Worm (Caenorhabditis elegans) whole organism, L4 larva: ENCODE results near the gene T09A5.5.

Experiments used
- F49E8.2 ChIP-seq: sonication (generic microtip); optimal IDR thresholded peaks from 2 replicates; lab custom pipeline; 2016; ENCODE audit warnings: missing compliant biosample characterization, mild to moderate bottlenecking, missing genetic modification characterization, borderline replicate concordance
- T20F7.1 ChIP-seq: fragments of 200-800 bp; sonication (Bioruptor generic); optimal IDR thresholded peaks from 2 replicates; lab custom pipeline; 2018; ENCODE audit warnings: mild to moderate bottlenecking, missing genetic modification characterization, missing compliant biosample characterization
- ZK546.5 ChIP-seq, 2 experiments: sonication (generic microtip); optimal IDR thresholded peaks; 2 replicates each; lab custom pipeline; 2017; ENCODE audit warnings: missing biosample characterization in 2 of 2, missing genetic modification characterization in 2 of 2
- aly-2 ChIP-seq: sonication (generic microtip); optimal IDR thresholded peaks from 2 replicates; lab custom pipeline; 2018; ENCODE audit warnings: missing biosample characterization, missing genetic modification characterization
- ceh-28 ChIP-seq: fragments of 150-350 bp; optimal IDR thresholded peaks from 2 replicates; lab custom pipeline; 2014; ENCODE audit warnings: missing biosample characterization, missing genetic modification reagents, missing genetic modification characterization
- ces-1 ChIP-seq: fragments of 150-350 bp; sonication (generic microtip); optimal IDR thresholded peaks from 4 replicates; lab custom pipeline; 2014; ENCODE audit warnings: missing biosample characterization, missing genetic modification reagents, missing genetic modification characterization
- cey-2 ChIP-seq: sonication (generic microtip); optimal IDR thresholded peaks from 3 replicates; lab custom pipeline; 2017; ENCODE audit warnings: missing genetic modification characterization, mild to moderate bottlenecking, missing compliant biosample characterization, antibody characterized with exemption, borderline replicate concordance; ENCODE audit not compliant: insufficient read depth
- ctbp-1 ChIP-seq: fragments of 200-800 bp; sonication (Bioruptor generic); IDR thresholded peaks from 2 replicates; pipeline ENCODE4 v1.3.6; 2022; ENCODE audit warnings: missing genetic modification reagents, missing genetic modification characterization, missing compliant biosample characterization
- daf-8 ChIP-seq: fragments of 200-800 bp; sonication (Bioruptor generic); IDR thresholded peaks from 2 replicates; pipeline ENCODE4 v1.3.6; 2022; ENCODE audit warnings: missing genetic modification characterization, missing compliant biosample characterization
- dmd-8 ChIP-seq: fragments of 200-800 bp; sonication (Bioruptor generic); IDR thresholded peaks from 2 replicates; pipeline ENCODE4 v1.3.6; 2022; ENCODE audit warnings: missing genetic modification characterization, missing compliant biosample characterization
- dpl-1 ChIP-seq: fragments of 150-350 bp; optimal IDR thresholded peaks from 2 replicates; lab custom pipeline; 2014; ENCODE audit warnings: missing biosample characterization, missing genetic modification reagents, missing genetic modification characterization
- egl-43 ChIP-seq: fragments of 200-800 bp; sonication (Bioruptor generic); IDR thresholded peaks from 2 replicates; pipeline ENCODE4 v1.3.6; 2022; ENCODE audit warnings: missing genetic modification reagents, missing genetic modification characterization, missing compliant biosample characterization
- hlh-30 ChIP-seq: sonication (generic microtip); optimal IDR thresholded peaks from 2 replicates; lab custom pipeline; 2017; ENCODE audit warnings: antibody characterized with exemption, mild to moderate bottlenecking, missing genetic modification characterization, missing compliant biosample characterization; ENCODE audit not compliant: insufficient read depth
- hmg-1.1 ChIP-seq: fragments of 200-800 bp; sonication (Bioruptor generic); IDR thresholded peaks from 2 replicates; pipeline ENCODE4 v1.3.6; 2022; ENCODE audit warnings: missing genetic modification reagents, missing genetic modification characterization, missing compliant biosample characterization
- lin-29 ChIP-seq: fragments of 200-800 bp; sonication (Bioruptor generic); IDR thresholded peaks from 2 replicates; pipeline ENCODE4 v1.3.6; 2022; ENCODE audit warnings: missing genetic modification reagents, missing genetic modification characterization, missing compliant biosample characterization
- lin-38 ChIP-seq: fragments of 200-800 bp; sonication (Bioruptor generic); IDR thresholded peaks from 2 replicates; pipeline ENCODE4 v1.3.6; 2022; ENCODE audit warnings: missing genetic modification reagents, missing genetic modification characterization, missing compliant biosample characterization
- lir-3 ChIP-seq: sonication (generic microtip); optimal IDR thresholded peaks from 2 replicates; lab custom pipeline; 2016; ENCODE audit warnings: mild to moderate bottlenecking, missing genetic modification characterization, missing compliant biosample characterization
- lsy-2 ChIP-seq, 2 experiments: fragments of 150-350 bp in 1 of 2; sonication (generic microtip) in 1 of 2; optimal IDR thresholded peaks; 2 replicates each; lab custom pipeline; 2014 to 2017; ENCODE audit warnings: missing biosample characterization in 2 of 2, missing genetic modification characterization in 2 of 2
- madf-5 ChIP-seq, 2 experiments: fragments of 200-800 bp; sonication (Bioruptor generic); IDR thresholded peaks; 2 replicates each; pipeline ENCODE4 v1.3.6; 2022; ENCODE audit warnings: missing compliant biosample characterization in 2 of 2, missing genetic modification characterization in 2 of 2
- mdt-29 ChIP-seq: fragments of 200-800 bp; sonication (Bioruptor generic); IDR thresholded peaks from 2 replicates; pipeline ENCODE4 v1.3.6; 2022; ENCODE audit warnings: missing genetic modification reagents, missing genetic modification characterization, missing compliant biosample characterization
- mep-1 ChIP-seq: fragments of 150-350 bp; sonication (generic microtip); optimal IDR thresholded peaks from 3 replicates; lab custom pipeline; 2014; ENCODE audit warnings: missing biosample characterization, missing genetic modification characterization
- mes-2 ChIP-seq: sonication (generic microtip); optimal IDR thresholded peaks from 2 replicates; lab custom pipeline; 2016; ENCODE audit warnings: missing genotype, mild to moderate bottlenecking, missing genetic modification characterization, missing compliant biosample characterization; ENCODE audit not compliant: poor library complexity, severe bottlenecking
- nhr-237 ChIP-seq: sonication (generic microtip); optimal IDR thresholded peaks from 2 replicates; lab custom pipeline; 2017; ENCODE audit warnings: missing biosample characterization, missing genetic modification characterization
- nhr-28 ChIP-seq: fragments of 150-350 bp; optimal IDR thresholded peaks from 2 replicates; lab custom pipeline; 2014; ENCODE audit warnings: missing biosample characterization, missing genetic modification characterization
- nhr-48 ChIP-seq: sonication (generic microtip); optimal IDR thresholded peaks from 2 replicates; lab custom pipeline; 2016; ENCODE audit warnings: mild to moderate bottlenecking, missing genetic modification characterization, missing compliant biosample characterization
- php-3 ChIP-seq: fragments of 200-800 bp; sonication (Bioruptor generic); IDR thresholded peaks from 2 replicates; pipeline ENCODE4 v1.3.6; 2022; ENCODE audit warnings: missing genetic modification reagents, missing genetic modification characterization, missing compliant biosample characterization
- sdz-12 ChIP-seq: fragments of 200-800 bp; sonication (Bioruptor generic); optimal IDR thresholded peaks from 2 replicates; lab custom pipeline; 2018; ENCODE audit warnings: mild to moderate bottlenecking, missing genetic modification characterization, missing compliant biosample characterization
- set-16 ChIP-seq: fragments of 200-800 bp; sonication (Bioruptor generic); IDR thresholded peaks from 2 replicates; pipeline ENCODE4 v1.3.6; 2022; ENCODE audit warnings: missing genetic modification reagents, missing genetic modification characterization, missing compliant biosample characterization
- skn-1 ChIP-seq: fragments of 150-350 bp; optimal IDR thresholded peaks from 2 replicates; lab custom pipeline; 2014; ENCODE audit warnings: missing biosample characterization, missing genetic modification characterization
- snpc-1.2 ChIP-seq: fragments of 200-800 bp; sonication (Bioruptor generic); IDR thresholded peaks from 2 replicates; pipeline ENCODE4 v1.3.6; 2022; ENCODE audit warnings: missing genetic modification reagents, missing genetic modification characterization, missing compliant biosample characterization
- snpc-4 ChIP-seq: fragments of 150-350 bp; optimal IDR thresholded peaks from 2 replicates; lab custom pipeline; 2014; ENCODE audit warnings: missing biosample characterization, missing genetic modification characterization
- spr-1 ChIP-seq: sonication (generic microtip); optimal IDR thresholded peaks from 2 replicates; lab custom pipeline; 2016; ENCODE audit warnings: mild to moderate bottlenecking, missing genetic modification characterization, missing compliant biosample characterization
- tag-97 ChIP-seq: fragments of 200-800 bp; sonication (Bioruptor generic); IDR thresholded peaks from 2 replicates; pipeline ENCODE4 v1.3.6; 2022; ENCODE audit warnings: missing genetic modification characterization, missing compliant biosample characterization
- unc-130 ChIP-seq: sonication (generic microtip); optimal IDR thresholded peaks from 2 replicates; lab custom pipeline; 2016; ENCODE audit warnings: missing genetic modification reagents, missing genetic modification characterization, missing compliant biosample characterization
- unc-62 ChIP-seq, 3 experiments: fragments of 150-350 bp in 1 of 3; sonication (generic microtip); optimal IDR thresholded peaks in 2 of 3; peaks in 1 of 3; 1 replicate in 1 of 3; 2 replicates in 2 of 3; lab custom pipeline; 2014 to 2017; ENCODE audit warnings: missing biosample characterization in 3 of 3, missing genetic modification characterization in 3 of 3, missing genetic modification reagents in 3 of 3, missing genotype in 1 of 3
- vab-7 ChIP-seq: fragments of 200-800 bp; sonication (Bioruptor generic); IDR thresholded peaks from 2 replicates; pipeline ENCODE4 v1.3.6; 2022; ENCODE audit warnings: missing genetic modification reagents, missing genetic modification characterization, missing compliant biosample characterization
- zip-2 ChIP-seq: fragments of 150-350 bp; optimal IDR thresholded peaks from 2 replicates; lab custom pipeline; 2014; ENCODE audit warnings: missing biosample characterization, missing genetic modification characterization

T09A5.5 gene

ce11 chrII:7851480-7851879 is 2.1 kb downstream of the T09A5.5 start (continued):
- no peak for TF ChIP-seq mdt-29
- no peak for TF ChIP-seq lsy-2 (tag; optimal IDR thresholded peaks at IDR 0.05; lab: Kevin White, UChicago)
- TF ChIP-seq hlh-30 (tag; lab: Kevin White, UChicago) = peak; percentile 9
- no peak for TF ChIP-seq ceh-28 (tag; lab: Kevin White, UChicago)
- TF ChIP-seq nhr-28 (tag; lab: Kevin White, UChicago) = peak; percentile 58
- TF ChIP-seq nhr-237 (tag; lab: Kevin White, UChicago) = no peak
- TF ChIP-seq spr-1 (tag; lab: Kevin White, UChicago) = no peak
- TF ChIP-seq unc-130 = no peak
- no peak for TF ChIP-seq ZK546.5 (tag; optimal IDR thresholded peaks at IDR 0.05; lab: Kevin White, UChicago)
- no peak for TF ChIP-seq sdz-12 (GFP tag; lab: Kevin White, UChicago)
- TF ChIP-seq madf-5 (GFP tag; IDR thresholded peaks at IDR 0.05; lab: Robert Waterston, UW) = no peak
- TF ChIP-seq ces-1 (GFP tag; lab: Kevin White, UChicago) = no peak
- no peak for TF ChIP-seq tag-97 (GFP tag; lab: Robert Waterston, UW)
- no peak for TF ChIP-seq dmd-8 (GFP tag; lab: Robert Waterston, UW)
- no peak for TF ChIP-seq nhr-48 (tag; lab: Kevin White, UChicago)
- TF ChIP-seq set-16 (GFP tag; lab: Robert Waterston, UW) = no peak
- 0 out of 2 replicates have a peak, but pooled peaks have one; percentile 37 for TF ChIP-seq hmg-1.1
- TF ChIP-seq mep-1 (tag; lab: Kevin White, UChicago) = peak; percentile 6
- no peak for TF ChIP-seq unc-62 (GFP tag; optimal IDR thresholded peaks at IDR 0.05 in 1 of 2; lab: Kevin White, UChicago)
- TF ChIP-seq unc-62 (tag; optimal IDR thresholded peaks at IDR 0.05; lab: Kevin White, UChicago) = no peak
- no peak for TF ChIP-seq aly-2 (tag; lab: Kevin White, UChicago)
- TF ChIP-seq lir-3 (tag; lab: Kevin White, UChicago) = no peak
- no peak for TF ChIP-seq daf-8 (GFP tag; lab: Robert Waterston, UW)
- no peak for TF ChIP-seq snpc-1.2 (GFP tag; lab: Robert Waterston, UW)
- no peak for TF ChIP-seq lin-29 (GFP tag; lab: Robert Waterston, UW)
- TF ChIP-seq ctbp-1 = no peak

DNA sequence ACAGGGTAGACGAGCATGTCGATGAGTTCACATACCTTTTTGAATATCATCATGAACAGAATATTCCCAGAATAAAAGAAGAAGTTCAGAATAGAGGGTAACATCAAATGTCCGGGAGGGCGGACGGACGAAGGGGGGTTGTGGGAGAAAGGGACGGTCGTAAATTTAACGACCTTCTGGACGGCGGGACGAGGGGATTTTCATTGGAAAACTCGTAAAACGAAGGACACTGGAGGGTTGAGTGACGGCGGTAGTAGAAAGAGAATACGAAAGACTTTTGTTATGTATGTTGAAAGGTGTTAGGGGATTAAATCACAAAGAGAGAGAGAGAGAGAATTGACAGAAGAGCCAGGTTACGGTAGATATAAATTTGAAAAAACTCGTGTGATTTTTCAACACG is 3.0 kb downstream of the T09A5.5 start:
- TF ChIP-seq lsy-2 (tag; optimal IDR thresholded peaks at IDR 0.05; lab: Kevin White, UChicago) = peak in 1 of 2 experiments; percentile 1
- no peak for TF ChIP-seq nhr-237 (tag; lab: Kevin White, UChicago)
- TF ChIP-seq cey-2 (tag; lab: Kevin White, UChicago) = no peak
- peak; percentile 84 for TF ChIP-seq php-3

ce11 chrII:7849697-7850096 is 3.9 kb downstream of the T09A5.5 start, which contains the start of gene acr-7:
Gene acr-7 (minus strand): TSS chrII:7849797.
- TF ChIP-seq T20F7.1 (GFP tag; lab: Kevin White, UChicago) (no peak), lin-38 (GFP tag; lab: Robert Waterston, UW) (no peak), dpl-1 (no peak), zip-2 (tag; lab: Kevin White, UChicago) (no peak), vab-7 (no peak), F49E8.2 (tag; lab: Kevin White, UChicago) (no peak)

ce11 chrII:7845571-7846236 is 7.9 kb downstream of the T09A5.5 start, which contains the start of gene T09A5.4:
Gene T09A5.4 (plus strand): TSS chrII:7846186.
- TF ChIP-seq skn-1 (no peak), mes-2 (tag; lab: Kevin White, UChicago) (peak; percentile 45), snpc-1.2 (GFP tag; lab: Robert Waterston, UW) (no peak), unc-62 (GFP tag; optimal IDR thresholded peaks at IDR 0.05 in 1 of 2; lab: Kevin White, UChicago) (peak in 1 of 2 experiments; percentile 92), unc-62 (tag; optimal IDR thresholded peaks at IDR 0.05; lab: Kevin White, UChicago) (no peak), lsy-2 (tag; optimal IDR thresholded peaks at IDR 0.05; lab: Kevin White, UChicago) (peak in 1 of 2 experiments; percentile 33), egl-43 (GFP tag; lab: Robert Waterston, UW) (no peak), snpc-4 (tag; lab: Kevin White, UChicago) (no peak)
